Fruit fly (Drosophila melanogaster) whole organism: Measurements from ENCODE around the gene vito.

Source experiments
- CG8478 ChIP-seq: fragments of >200 bp; optimal IDR thresholded peaks from 2 replicates; lab custom pipeline; 2018; ENCODE audit warnings: inconsistent platforms
- usp ChIP-seq: fragments of >200 bp; optimal IDR thresholded peaks from 2 replicates; lab custom pipeline; 2017; ENCODE audit warnings: missing biosample characterization, missing genetic modification characterization, mixed read lengths

- TF ChIP-seq CG8478 (lab: Kevin White, UChicago), result no peak
- TF ChIP-seq usp, result no peak
These were observed 10.3 kb upstream of the vito start for dm6 chr3L:5787476-5787875.
